Fruit fly (Drosophila melanogaster) whole organism, embryonic: Measurements from ENCODE around the gene CG34282.
A peak's percentile ranks its signal among the peaks of the same experiment; 100 is the strongest.

Experiments used
- CG13287 ChIP-seq: fragments of 200-800 bp; sonication (Bioruptor generic); IDR thresholded peaks from 2 replicates; pipeline ENCODE4 v1.3.6; 2022; ENCODE audit warnings: missing biosample characterization, missing genetic modification characterization; ENCODE audit not compliant: partially characterized antibody
- CG15073 ChIP-seq: fragments of 200-800 bp; sonication (Bioruptor generic); optimal IDR thresholded peaks from 2 replicates; lab custom pipeline; 2016; ENCODE audit warnings: missing biosample characterization, missing genetic modification characterization
- CG17912 ChIP-seq: fragments of 200-800 bp; sonication (Bioruptor generic); optimal IDR thresholded peaks from 2 replicates; lab custom pipeline; 2018; ENCODE audit warnings: missing biosample characterization, mild to moderate bottlenecking, missing genetic modification characterization
- CG18011 ChIP-seq: fragments of 200-800 bp; sonication (Bioruptor generic); optimal IDR thresholded peaks from 2 replicates; lab custom pipeline; 2017; ENCODE audit warnings: missing biosample characterization, missing genetic modification characterization, mild to moderate bottlenecking, moderate library complexity, missing genotype
- CG18619 ChIP-seq: fragments of 200-800 bp; sonication (Bioruptor generic); optimal IDR thresholded peaks from 3 replicates; lab custom pipeline; 2017; ENCODE audit warnings: missing biosample characterization, mild to moderate bottlenecking, missing genetic modification characterization
- CG32532 ChIP-seq: fragments of 200-800 bp; sonication (Bioruptor generic); IDR thresholded peaks from 2 replicates; pipeline ENCODE4 v1.3.6; 2022; ENCODE audit warnings: missing biosample characterization, missing genetic modification characterization
- CG4617 ChIP-seq: fragments of 200-800 bp; sonication (Bioruptor generic); optimal IDR thresholded peaks from 3 replicates; lab custom pipeline; 2016; ENCODE audit warnings: missing biosample characterization, missing genetic modification characterization, borderline replicate concordance
- CG6272 ChIP-seq: fragments of 200-800 bp; sonication (Bioruptor generic); IDR thresholded peaks from 2 replicates; pipeline ENCODE4 v1.3.6; 2022; ENCODE audit warnings: missing biosample characterization, missing genetic modification characterization
- CG8290 ChIP-seq, 3 experiments: fragments of 200-800 bp; sonication (Bioruptor generic); optimal IDR thresholded peaks; 2 replicates each; lab custom pipeline; 2016 to 2019; ENCODE audit warnings: missing biosample characterization in 3 of 3, missing genetic modification characterization in 3 of 3, mild to moderate bottlenecking in 2 of 3, moderate library complexity in 1 of 3
- CG9437 ChIP-seq: fragments of 200-800 bp; sonication (Bioruptor generic); optimal IDR thresholded peaks from 2 replicates; lab custom pipeline; 2018; ENCODE audit warnings: missing biosample characterization, mild to moderate bottlenecking, missing genetic modification characterization
- CrebB ChIP-seq: fragments of 200-800 bp; sonication (Bioruptor generic); optimal IDR thresholded peaks from 3 replicates; lab custom pipeline; 2018; ENCODE audit warnings: missing biosample characterization, mild to moderate bottlenecking, missing genetic modification characterization
- Dll ChIP-seq: fragments of 200-800 bp; sonication (Bioruptor generic); IDR thresholded peaks from 4 replicates; pipeline ENCODE4 v1.3.6; 2022; ENCODE audit warnings: missing biosample characterization, missing genetic modification characterization; ENCODE audit not compliant: partially characterized antibody
- Ets65A ChIP-seq: fragments of 200-800 bp; sonication (Bioruptor generic); peaks from one replicate; lab custom pipeline; 2016; ENCODE audit warnings: missing biosample characterization, missing genetic modification characterization
- Myb ChIP-seq: fragments of 200-800 bp; sonication (Bioruptor generic); optimal IDR thresholded peaks from 2 replicates; lab custom pipeline; 2016; ENCODE audit warnings: missing biosample characterization, missing genetic modification characterization
- Neu2 ChIP-seq: fragments of 200-800 bp; sonication (Bioruptor generic); optimal IDR thresholded peaks from 3 replicates; lab custom pipeline; 2016; ENCODE audit warnings: missing biosample characterization, missing genetic modification characterization, borderline replicate concordance
- Poxn ChIP-seq: fragments of 200-800 bp; sonication (Bioruptor generic); IDR thresholded peaks from 2 replicates; pipeline ENCODE4 v1.3.6; 2022; ENCODE audit warnings: missing biosample characterization, missing genetic modification characterization
- Taf1 ChIP-seq: fragments of 200-800 bp; sonication (Bioruptor generic); IDR thresholded peaks from 2 replicates; pipeline ENCODE4 v1.3.6; 2022; ENCODE audit warnings: missing biosample characterization, missing genetic modification characterization
- Trl ChIP-seq, 3 experiments: fragments of >200 bp in 2 of 3; fragments of 200-800 bp in 1 of 3; sonication (Bioruptor generic) in 1 of 3; optimal IDR thresholded peaks; 2 replicates in 1 of 3; 3 replicates in 2 of 3; lab custom pipeline; 2016 to 2017; ENCODE audit warnings: missing biosample characterization in 1 of 3, missing genetic modification characterization in 1 of 3
- Usf ChIP-seq: fragments of 200-800 bp; sonication (Bioruptor generic); optimal IDR thresholded peaks from 2 replicates; lab custom pipeline; 2017; ENCODE audit warnings: missing genotype, missing biosample characterization, missing genetic modification characterization
- ab ChIP-seq: fragments of 200-800 bp; sonication (Bioruptor generic); optimal IDR thresholded peaks from 2 replicates; lab custom pipeline; 2016; ENCODE audit warnings: missing biosample characterization, missing genetic modification characterization
- abd-A ChIP-seq: fragments of 200-800 bp; sonication (Bioruptor generic); optimal IDR thresholded peaks from 3 replicates; lab custom pipeline; 2019; ENCODE audit warnings: missing biosample characterization, mild to moderate bottlenecking, missing genetic modification characterization, moderate library complexity
- ap ChIP-seq: fragments of 200-800 bp; sonication (Bioruptor generic); IDR thresholded peaks from 2 replicates; pipeline ENCODE4 v1.3.6; 2022; ENCODE audit warnings: missing biosample characterization, missing genetic modification characterization
- bcd ChIP-seq: fragments of 200-800 bp; sonication (Bioruptor generic); optimal IDR thresholded peaks from 2 replicates; lab custom pipeline; 2017; ENCODE audit warnings: missing biosample characterization, mild to moderate bottlenecking, missing genetic modification characterization
- bigmax ChIP-seq: fragments of 200-800 bp; sonication (Bioruptor generic); optimal IDR thresholded peaks from 2 replicates; lab custom pipeline; 2018; ENCODE audit warnings: missing biosample characterization, mild to moderate bottlenecking, missing genetic modification characterization
- corto ChIP-seq: fragments of 200-800 bp; sonication (Bioruptor generic); optimal IDR thresholded peaks from 2 replicates; lab custom pipeline; 2016; ENCODE audit warnings: missing biosample characterization, mild to moderate bottlenecking, missing genetic modification characterization, moderate library complexity
- exex ChIP-seq: fragments of 200-800 bp; sonication (Bioruptor generic); optimal IDR thresholded peaks from 4 replicates; lab custom pipeline; 2018; ENCODE audit warnings: missing biosample characterization, mild to moderate bottlenecking, missing genetic modification characterization, moderate library complexity
- gce ChIP-seq: fragments of 200-800 bp; sonication (Bioruptor generic); IDR thresholded peaks from 3 replicates; pipeline ENCODE4 v1.3.6; 2022; ENCODE audit warnings: missing biosample characterization, missing genetic modification characterization
- gcm ChIP-seq: fragments of 200-800 bp; sonication (Bioruptor generic); optimal IDR thresholded peaks from 2 replicates; lab custom pipeline; 2019; ENCODE audit warnings: missing biosample characterization, mild to moderate bottlenecking, missing genetic modification characterization, moderate library complexity
- hth ChIP-seq: fragments of >200 bp; optimal IDR thresholded peaks from 2 replicates; lab custom pipeline; 2017; ENCODE audit warnings: inconsistent platforms
- jing ChIP-seq: fragments of 200-800 bp; sonication (Bioruptor generic); optimal IDR thresholded peaks from 2 replicates; lab custom pipeline; 2018; ENCODE audit warnings: missing biosample characterization, mild to moderate bottlenecking, missing genetic modification characterization
- p53 ChIP-seq: fragments of 200-800 bp; sonication (Bioruptor generic); optimal IDR thresholded peaks from 2 replicates; lab custom pipeline; 2016; ENCODE audit warnings: missing biosample characterization, missing genetic modification characterization
- pzg ChIP-seq: fragments of 200-800 bp; sonication (Bioruptor generic); optimal IDR thresholded peaks from 3 replicates; lab custom pipeline; 2018; ENCODE audit warnings: missing biosample characterization, mild to moderate bottlenecking, missing genetic modification characterization, moderate library complexity
- stc ChIP-seq: fragments of 200-800 bp; sonication (Bioruptor generic); IDR thresholded peaks from 2 replicates; pipeline ENCODE4 v1.3.6; 2022; ENCODE audit warnings: missing biosample characterization, missing genetic modification characterization
- stwl ChIP-seq: fragments of 200-800 bp; sonication (Bioruptor generic); optimal IDR thresholded peaks from 3 replicates; lab custom pipeline; 2018; ENCODE audit warnings: missing biosample characterization, mild to moderate bottlenecking, missing genetic modification characterization, moderate library complexity
- trh ChIP-seq: fragments of 200-800 bp; sonication (Bioruptor generic); optimal IDR thresholded peaks from 2 replicates; lab custom pipeline; 2016; ENCODE audit warnings: missing biosample characterization, missing genetic modification characterization
- yki ChIP-seq: fragments of >200 bp; optimal IDR thresholded peaks from 3 replicates; lab custom pipeline; 2018

CG34282 gene

DNA sequence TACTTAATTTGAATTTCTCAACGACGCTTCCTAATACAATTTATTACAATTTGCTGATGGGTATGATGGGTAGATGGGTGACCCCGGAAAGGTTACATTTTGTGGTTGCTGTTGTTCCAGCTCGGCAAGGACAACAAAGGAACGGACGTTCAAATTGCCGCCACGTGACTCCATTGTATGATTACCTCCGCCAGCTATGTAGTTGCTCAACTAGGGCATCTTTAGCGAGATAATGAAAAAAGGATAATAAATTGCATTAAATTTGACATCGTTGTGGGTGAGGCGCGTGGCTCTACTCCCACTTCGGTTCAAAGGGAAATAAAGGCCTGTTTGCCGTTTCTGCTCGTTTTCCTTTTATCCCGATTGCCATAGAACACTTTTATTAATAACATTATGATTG lies 26.3 kb downstream of the CG34282 start (continued):
- TF ChIP-seq abd-A (tag; lab: Kevin White, UChicago): peak; percentile 57

DNA sequence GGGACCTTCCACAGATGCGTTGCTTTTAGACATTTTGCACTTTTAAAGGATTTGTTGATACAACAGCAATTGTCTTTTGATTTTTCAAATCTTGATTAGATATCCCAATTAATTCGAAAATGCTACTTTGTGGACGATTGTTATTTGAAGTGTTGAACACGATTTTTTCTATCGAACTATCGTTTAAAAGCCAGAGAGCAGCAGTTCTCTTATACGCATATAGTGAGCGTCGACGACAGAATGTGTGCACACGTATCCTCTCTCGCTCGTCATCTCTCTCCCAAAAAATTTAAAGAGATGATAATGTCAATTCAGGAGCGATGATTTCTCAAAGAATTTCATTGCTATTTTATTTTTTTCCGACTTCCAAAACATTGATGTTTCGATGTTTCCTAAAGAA lies 27.4 kb downstream of the CG34282 start, which contains the start of gene CG34283:
TSS of gene CG34283 (minus strand) at position 101 of the 400 bp plus-strand sequence.
- no peak for TF ChIP-seq CrebB (tag; lab: Kevin White, UChicago)
- peak; percentile 43 for TF ChIP-seq stwl (tag; lab: Kevin White, UChicago)
- TF ChIP-seq ab (GFP tag; lab: Kevin White, UChicago): no peak
- TF ChIP-seq Dll (GFP tag; lab: Robert Waterston, UW): peak; percentile 34; the same call in 1 of the 4 replicates
- peak in 1 of 2 experiments; percentile 47 for TF ChIP-seq Trl (optimal IDR thresholded peaks at IDR 0.05; lab: Kevin White, UChicago)
- TF ChIP-seq Trl (GFP tag; optimal IDR thresholded peaks at IDR 0.05; lab: Kevin White, UChicago): no peak
- TF ChIP-seq corto (GFP tag; lab: Kevin White, UChicago): no peak
- TF ChIP-seq hth (lab: Kevin White, UChicago): no peak
- no peak for TF ChIP-seq p53 (GFP tag; lab: Kevin White, UChicago)
- peak; percentile 41 for TF ChIP-seq Neu2 (GFP tag; lab: Kevin White, UChicago)

dm6 chr3R:18726334-18726733 lies 31.3 kb downstream of the CG34282 start, which contains the start of gene CG7714:
Gene CG7714, minus strand, starts transcription at chr3R:18726434.
- peak; percentile 20 for TF ChIP-seq Ets65A (GFP tag; lab: Kevin White, UChicago)
- no peak for TF ChIP-seq gce (GFP tag; lab: Robert Waterston, UW)
- no peak for TF ChIP-seq yki
- no peak for TF ChIP-seq CG17912 (GFP tag; lab: Kevin White, UChicago)

DNA sequence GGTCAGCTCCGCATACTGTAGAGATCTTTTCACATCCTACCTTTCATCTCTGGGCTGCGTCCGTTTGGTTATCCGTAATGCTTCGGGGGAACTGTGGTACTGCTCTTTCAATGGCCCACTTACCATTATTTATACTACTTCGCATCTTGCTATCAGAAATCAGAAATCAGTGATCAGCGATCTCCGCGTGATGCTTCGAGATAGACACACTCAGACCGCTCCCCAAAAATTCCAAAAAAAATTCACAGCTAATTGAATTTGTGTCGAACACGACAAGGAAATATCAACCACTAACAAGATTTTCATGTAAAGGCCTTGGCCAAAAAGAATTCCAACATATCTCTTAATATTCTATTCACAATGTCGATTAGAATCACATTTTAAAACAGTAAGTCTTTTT lies 33.3 kb downstream of the CG34282 start, which contains the start of gene CG7715:
TSS of gene CG7715 (minus strand) at position 101 of the 400 bp plus-strand sequence.
- TF ChIP-seq jing (GFP tag; lab: Kevin White, UChicago): no peak
- TF ChIP-seq trh (GFP tag; lab: Kevin White, UChicago): no peak
- TF ChIP-seq CG4617 (GFP tag; lab: Kevin White, UChicago): no peak
- TF ChIP-seq stc (GFP tag; lab: Robert Waterston, UW): no peak
- no peak for TF ChIP-seq stwl (tag; lab: Kevin White, UChicago)
- no peak for TF ChIP-seq CG8290 (GFP tag; optimal IDR thresholded peaks at IDR 0.05; lab: Kevin White, UChicago)
- no peak for TF ChIP-seq CG8290 (tag; optimal IDR thresholded peaks at IDR 0.05; lab: Kevin White, UChicago)
- no peak for TF ChIP-seq Myb (GFP tag; lab: Kevin White, UChicago)
- TF ChIP-seq CG32532 (GFP tag; lab: Robert Waterston, UW): no peak
- no peak for TF ChIP-seq bcd (GFP tag; lab: Kevin White, UChicago)
- TF ChIP-seq Taf1: no peak
- TF ChIP-seq, all 482 proteins: peak for 0

dm6 chr3R:18731241-18731640 lies 36.2 kb downstream of the CG34282 start:
- TF ChIP-seq CG13287 (GFP tag; lab: Robert Waterston, UW) (peak; percentile 9; the same call in 1 of the 2 replicates), Usf (no peak), ap (GFP tag; lab: Robert Waterston, UW) (no peak), CG15073 (GFP tag; lab: Kevin White, UChicago) (peak; percentile 20), CG18619 (no peak), pzg (GFP tag; lab: Kevin White, UChicago) (peak; percentile 2), CG18011 (peak; percentile 86), CG9437 (GFP tag; lab: Kevin White, UChicago) (peak; percentile 97), stwl (tag; lab: Kevin White, UChicago) (peak; percentile 14), gcm (GFP tag; lab: Kevin White, UChicago) (no peak), CG6272 (no peak), exex (tag; lab: Kevin White, UChicago) (peak; percentile 20), bigmax (no peak), Poxn (GFP tag; lab: Robert Waterston, UW) (no peak)
